Fruit fly (Drosophila melanogaster) whole organism, adult: ENCODE results near the gene Atg4b.

Source experiments
- CG11617 ChIP-seq: fragments of 200-800 bp; sonication (Bioruptor generic); optimal IDR thresholded peaks from 2 replicates; lab custom pipeline; 2017; ENCODE audit warnings: mild to moderate bottlenecking, missing biosample characterization, missing genetic modification reagents, missing genetic modification characterization
- CG12768 ChIP-seq: fragments of 200-800 bp; sonication (Bioruptor generic); optimal IDR thresholded peaks from 2 replicates; lab custom pipeline; 2017; ENCODE audit warnings: missing biosample characterization, missing genetic modification characterization, mild to moderate bottlenecking, moderate library complexity, missing genetic modification reagents
- CG33017 ChIP-seq: fragments of 200-800 bp; sonication (Bioruptor generic); optimal IDR thresholded peaks from 2 replicates; lab custom pipeline; 2018; ENCODE audit warnings: missing biosample characterization, mild to moderate bottlenecking, missing genetic modification characterization, moderate library complexity
- CG7045 ChIP-seq: fragments of 200-800 bp; sonication (Bioruptor generic); optimal IDR thresholded peaks from 2 replicates; lab custom pipeline; 2017; ENCODE audit warnings: missing biosample characterization, mild to moderate bottlenecking, missing genetic modification characterization
- CG7101 ChIP-seq: fragments of 200-800 bp; sonication (Bioruptor generic); optimal IDR thresholded peaks from 2 replicates; lab custom pipeline; 2018; ENCODE audit warnings: missing biosample characterization, mild to moderate bottlenecking, missing genetic modification characterization, moderate library complexity
- Clk ChIP-seq: fragments of 200-800 bp; sonication (Bioruptor generic); optimal IDR thresholded peaks from 2 replicates; lab custom pipeline; 2017; ENCODE audit warnings: missing biosample characterization, missing genetic modification characterization
- Crg-1 ChIP-seq: fragments of 200-800 bp; sonication (Bioruptor generic); optimal IDR thresholded peaks from 2 replicates; lab custom pipeline; 2016; ENCODE audit warnings: missing biosample characterization, missing genetic modification characterization
- Hr96 ChIP-seq: fragments of 200-800 bp; sonication (Bioruptor generic); optimal IDR thresholded peaks from 2 replicates; lab custom pipeline; 2016; ENCODE audit warnings: missing biosample characterization, missing genetic modification characterization
- Mnt ChIP-seq: fragments of 200-800 bp; sonication (Bioruptor generic); optimal IDR thresholded peaks from 2 replicates; lab custom pipeline; 2016; ENCODE audit warnings: missing biosample characterization, mild to moderate bottlenecking, missing genetic modification characterization
- kay ChIP-seq: fragments of 200-800 bp; sonication (Bioruptor generic); peaks from one replicate; lab custom pipeline; 2016; ENCODE audit warnings: missing biosample characterization, missing genetic modification characterization, borderline replicate concordance
- ovo ChIP-seq: fragments of 200-800 bp; sonication (Bioruptor generic); optimal IDR thresholded peaks from 2 replicates; lab custom pipeline; 2016; ENCODE audit warnings: missing biosample characterization, missing genetic modification characterization
- tj ChIP-seq: fragments of 200-800 bp; sonication (Bioruptor generic); optimal IDR thresholded peaks from 3 replicates; lab custom pipeline; 2017; ENCODE audit warnings: missing biosample characterization, mild to moderate bottlenecking, missing genetic modification characterization, moderate library complexity

DNA sequence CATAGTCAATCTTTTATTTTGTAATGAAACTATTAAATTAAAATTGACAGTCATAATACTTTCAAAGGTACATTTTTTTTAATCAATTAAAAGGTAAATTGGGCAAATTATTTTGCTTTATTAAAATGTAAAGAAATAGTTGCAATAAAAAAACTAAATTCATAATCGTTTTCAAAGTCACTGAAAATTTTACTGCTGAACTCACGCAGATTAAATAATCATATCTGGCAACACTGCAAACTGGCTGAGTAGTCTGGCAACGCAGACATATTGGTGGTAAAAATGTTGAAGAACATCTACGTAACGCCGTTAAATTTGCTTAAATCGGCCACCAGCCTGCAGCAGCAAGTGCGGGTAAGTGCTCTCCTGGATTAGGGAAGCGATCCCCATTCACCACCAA, 26.3 kb downstream of the Atg4b start, which contains the start of gene mRpL9:
- no peak for TF ChIP-seq CG7045
- no peak for TF ChIP-seq kay (GFP tag; lab: Kevin White, UChicago)
- TF ChIP-seq CG33017 (tag; lab: Kevin White, UChicago) = no peak
- TF ChIP-seq tj (GFP tag; lab: Kevin White, UChicago) = no peak
- TF ChIP-seq CG12768 = no peak
- TF ChIP-seq Mnt (GFP tag; lab: Kevin White, UChicago) = peak; percentile 36
- no peak for TF ChIP-seq CG11617 (GFP tag; lab: Kevin White, UChicago)
- no peak for TF ChIP-seq Hr96 (GFP tag; lab: Kevin White, UChicago)
- no peak for TF ChIP-seq Crg-1 (GFP tag; lab: Kevin White, UChicago)
- TF ChIP-seq CG7101 (tag; lab: Kevin White, UChicago) = peak; percentile 57
- no peak for TF ChIP-seq Clk (GFP tag; lab: Kevin White, UChicago)
- no peak for TF ChIP-seq ovo (GFP tag; lab: Kevin White, UChicago)
